Worm (Caenorhabditis elegans) whole organism, late embryonic: ENCODE measurements around the gene smf-2.

Experiments used
- C08G9.2 ChIP-seq: sonication (generic microtip); optimal IDR thresholded peaks from 2 replicates; lab custom pipeline; 2016; ENCODE audit warnings: mild to moderate bottlenecking, missing genetic modification characterization, moderate library complexity, missing compliant biosample characterization
- K09A11.1 ChIP-seq: sonication (generic microtip); optimal IDR thresholded peaks from 2 replicates; lab custom pipeline; 2017; ENCODE audit warnings: antibody characterized with exemption, mild to moderate bottlenecking, missing genetic modification characterization, missing compliant biosample characterization; ENCODE audit not compliant: insufficient read depth
- T23F11.4 ChIP-seq: fragments of 200-800 bp; sonication (Bioruptor generic); optimal IDR thresholded peaks from 2 replicates; lab custom pipeline; 2018; ENCODE audit warnings: mild to moderate bottlenecking, missing genetic modification characterization, missing compliant biosample characterization
- Y22D7AL.16 ChIP-seq: sonication (generic microtip); optimal IDR thresholded peaks from 2 replicates; lab custom pipeline; 2016; ENCODE audit warnings: missing genetic modification characterization, missing compliant biosample characterization
- ama-1 ChIP-seq: fragments of 150-350 bp; optimal IDR thresholded peaks from 2 replicates; lab custom pipeline; 2014
- ceh-14 ChIP-seq: sonication (generic microtip); optimal IDR thresholded peaks from 2 replicates; lab custom pipeline; 2016; ENCODE audit warnings: missing genotype, missing genetic modification characterization, missing compliant biosample characterization
- ceh-19 ChIP-seq: fragments of 200-800 bp; sonication (Bioruptor generic); optimal IDR thresholded peaks from 2 replicates; lab custom pipeline; 2018; ENCODE audit warnings: mild to moderate bottlenecking, missing genetic modification characterization, missing compliant biosample characterization
- ceh-2 ChIP-seq: sonication (generic microtip); optimal IDR thresholded peaks from 2 replicates; lab custom pipeline; 2016; ENCODE audit warnings: missing genotype, missing genetic modification characterization, missing compliant biosample characterization
- ceh-24 ChIP-seq: sonication (generic microtip); optimal IDR thresholded peaks from 2 replicates; lab custom pipeline; 2016; ENCODE audit warnings: mild to moderate bottlenecking, missing genetic modification characterization, missing compliant biosample characterization
- ceh-31 ChIP-seq: sonication (generic microtip); optimal IDR thresholded peaks from 2 replicates; lab custom pipeline; 2016; ENCODE audit warnings: missing genetic modification characterization, missing compliant biosample characterization
- ceh-34 ChIP-seq: sonication (generic microtip); optimal IDR thresholded peaks from 2 replicates; lab custom pipeline; 2016; ENCODE audit warnings: mild to moderate bottlenecking, missing genetic modification characterization, missing compliant biosample characterization
- ceh-6 ChIP-seq: fragments of 200-800 bp; sonication (Bioruptor generic); optimal IDR thresholded peaks from 2 replicates; lab custom pipeline; 2018; ENCODE audit warnings: mild to moderate bottlenecking, missing genetic modification characterization, missing compliant biosample characterization
- dmd-4 ChIP-seq: sonication (generic microtip); optimal IDR thresholded peaks from 2 replicates; lab custom pipeline; 2016; ENCODE audit warnings: borderline replicate concordance, missing genetic modification characterization, missing compliant biosample characterization
- elt-2 ChIP-seq: sonication (generic microtip); optimal IDR thresholded peaks from 2 replicates; lab custom pipeline; 2016; ENCODE audit warnings: missing genetic modification reagents, missing genetic modification characterization, missing compliant biosample characterization
- elt-4 ChIP-seq: sonication (generic microtip); optimal IDR thresholded peaks from 2 replicates; lab custom pipeline; 2016; ENCODE audit warnings: missing genetic modification characterization, missing compliant biosample characterization
- eyg-1 ChIP-seq: sonication (generic microtip); optimal IDR thresholded peaks from 2 replicates; lab custom pipeline; 2016; ENCODE audit warnings: missing genotype, missing genetic modification characterization, missing compliant biosample characterization
- fax-1 ChIP-seq: sonication (generic microtip); optimal IDR thresholded peaks from 2 replicates; lab custom pipeline; 2016; ENCODE audit warnings: missing genotype, missing genetic modification characterization, missing compliant biosample characterization
- fkh-10 ChIP-seq: fragments of 150-350 bp; optimal IDR thresholded peaks from 2 replicates; lab custom pipeline; 2014; ENCODE audit warnings: missing biosample characterization, missing genetic modification reagents, missing genetic modification characterization
- hlh-13 ChIP-seq: fragments of 200-800 bp; sonication (Bioruptor generic); optimal IDR thresholded peaks from 2 replicates; lab custom pipeline; 2018; ENCODE audit warnings: mild to moderate bottlenecking, missing genetic modification characterization, missing compliant biosample characterization
- hlh-30 ChIP-seq: sonication (generic microtip); optimal IDR thresholded peaks from 2 replicates; lab custom pipeline; 2017; ENCODE audit warnings: antibody characterized with exemption, missing genetic modification characterization, missing compliant biosample characterization; ENCODE audit not compliant: insufficient read depth
- lim-6 ChIP-seq: sonication (generic microtip); optimal IDR thresholded peaks from 2 replicates; lab custom pipeline; 2016; ENCODE audit warnings: missing genetic modification characterization, missing compliant biosample characterization
- lin-11 ChIP-seq: fragments of 200-800 bp; sonication (Bioruptor generic); optimal IDR thresholded peaks from 2 replicates; lab custom pipeline; 2018; ENCODE audit warnings: mild to moderate bottlenecking, missing genetic modification characterization, missing compliant biosample characterization
- madf-2 ChIP-seq: sonication (generic microtip); optimal IDR thresholded peaks from 2 replicates; lab custom pipeline; 2017; ENCODE audit warnings: missing genetic modification characterization, missing compliant biosample characterization
- mec-3 ChIP-seq: sonication (generic microtip); optimal IDR thresholded peaks from 2 replicates; lab custom pipeline; 2016; ENCODE audit warnings: borderline replicate concordance, missing genetic modification characterization, missing compliant biosample characterization
- nfya-1 ChIP-seq: sonication (generic microtip); optimal IDR thresholded peaks from 2 replicates; lab custom pipeline; 2017; ENCODE audit warnings: missing genetic modification characterization, mild to moderate bottlenecking, missing compliant biosample characterization, antibody characterized with exemption, moderate library complexity
- odd-2 ChIP-seq: sonication (generic microtip); optimal IDR thresholded peaks from 2 replicates; lab custom pipeline; 2017; ENCODE audit warnings: antibody characterized with exemption, mild to moderate bottlenecking, missing genetic modification characterization, missing compliant biosample characterization
- pag-3 ChIP-seq: sonication (generic microtip); optimal IDR thresholded peaks from 2 replicates; lab custom pipeline; 2016; ENCODE audit warnings: missing compliant biosample characterization, missing genetic modification characterization, borderline replicate concordance
- pha-2 ChIP-seq: sonication (generic microtip); optimal IDR thresholded peaks from 2 replicates; lab custom pipeline; 2017; ENCODE audit warnings: mild to moderate bottlenecking, missing genetic modification characterization, missing compliant biosample characterization
- pha-4 ChIP-seq: fragments of 150-350 bp; optimal IDR thresholded peaks from 2 replicates; lab custom pipeline; 2018; ENCODE audit warnings: missing biosample characterization, missing genetic modification reagents, missing genetic modification characterization
- ttx-3 ChIP-seq: sonication (generic microtip); optimal IDR thresholded peaks from 2 replicates; lab custom pipeline; 2016; ENCODE audit warnings: missing genetic modification reagents, missing genetic modification characterization, missing compliant biosample characterization
- unc-42 ChIP-seq: sonication (generic microtip); optimal IDR thresholded peaks from 2 replicates; lab custom pipeline; 2016; ENCODE audit warnings: missing genotype, missing genetic modification characterization, missing compliant biosample characterization
- unc-55 ChIP-seq: sonication (generic microtip); optimal IDR thresholded peaks from 2 replicates; lab custom pipeline; 2017; ENCODE audit warnings: missing biosample characterization, missing genetic modification reagents, missing genetic modification characterization
- zip-5 ChIP-seq: sonication (generic microtip); optimal IDR thresholded peaks from 2 replicates; lab custom pipeline; 2016; ENCODE audit warnings: missing genetic modification characterization, missing compliant biosample characterization
- ztf-16 ChIP-seq: sonication (generic microtip); optimal IDR thresholded peaks from 2 replicates; lab custom pipeline; 2017; ENCODE audit warnings: missing genetic modification characterization, missing compliant biosample characterization

Gene smf-2

DNA sequence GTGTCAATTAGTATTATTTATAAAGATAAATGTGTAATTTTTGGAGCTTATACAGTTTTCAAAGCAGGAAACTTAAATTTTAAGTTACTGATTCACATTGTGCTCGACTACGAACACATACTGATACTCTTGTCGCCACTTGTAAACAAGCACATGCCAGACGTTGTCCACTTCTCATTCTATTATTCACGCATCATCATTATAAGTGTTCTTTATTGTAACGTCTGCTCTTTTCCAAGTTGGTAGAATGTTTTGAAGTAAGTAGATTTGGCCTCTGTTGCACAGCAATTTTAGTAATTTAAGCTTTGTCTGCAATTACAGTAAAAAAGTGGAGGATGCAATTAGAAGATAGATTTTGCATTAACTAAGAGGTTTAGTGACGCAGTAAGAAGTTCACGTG, 25.6 kb downstream of the smf-2 start:
- TF ChIP-seq hlh-13 (no peak), hlh-30 (no peak), nfya-1 (tag; lab: Kevin White, UChicago) (no peak), fkh-10 (GFP tag; lab: Kevin White, UChicago) (no peak), pag-3 (tag; lab: Kevin White, UChicago) (no peak)

DNA sequence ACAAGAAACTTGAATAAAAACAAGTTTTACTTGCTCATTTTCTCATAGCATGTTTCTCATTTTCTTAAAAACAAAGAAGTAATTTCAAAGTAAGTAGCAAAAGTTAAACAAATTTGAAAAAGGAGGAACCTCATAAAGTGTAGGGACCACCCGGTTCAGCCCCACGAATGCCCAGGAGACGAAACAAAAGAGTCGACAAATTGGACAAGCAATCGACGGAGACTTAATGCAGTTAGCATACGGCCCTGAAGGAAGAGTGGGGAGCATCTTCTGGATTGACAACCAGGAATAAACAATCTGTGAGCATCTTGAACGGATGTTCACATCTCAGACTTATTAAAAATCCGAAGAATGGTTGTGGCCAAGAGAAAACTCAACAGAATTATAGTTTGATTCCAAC, 26.8 kb downstream of the smf-2 start:
- TF ChIP-seq unc-42 (peak; percentile 81), madf-2 (tag; lab: Kevin White, UChicago) (no peak), lin-11 (tag; lab: Kevin White, UChicago) (no peak), T23F11.4 (GFP tag; lab: Kevin White, UChicago) (no peak), mec-3 (tag; lab: Kevin White, UChicago) (no peak), ceh-6 (GFP tag; lab: Kevin White, UChicago) (no peak)
- TF ChIP-seq, all 69 proteins: peak for 1

DNA sequence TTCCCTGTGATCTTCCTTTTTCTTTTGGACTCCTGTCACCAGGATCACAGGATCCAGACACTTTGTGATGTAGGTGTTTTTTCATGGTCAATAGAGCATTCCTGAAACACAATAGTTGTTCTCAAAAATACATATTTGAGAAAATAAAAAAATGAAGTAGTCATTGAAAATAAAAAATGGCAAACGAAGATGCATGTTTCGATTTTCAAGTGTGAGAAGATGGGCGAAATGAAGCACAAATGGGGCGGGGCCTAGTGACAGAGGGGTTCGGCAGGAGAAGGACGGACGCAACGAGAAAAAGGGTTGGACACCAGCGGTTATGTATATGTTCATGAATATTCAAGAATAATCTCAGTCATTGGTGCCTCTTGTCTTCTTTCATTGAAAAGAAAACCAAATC, 28.5 kb downstream of the smf-2 start, which contains the start of gene F38B6.6:
Gene F38B6.6 (minus strand): TSS at position 101 of the 400 bp plus-strand sequence.
- no peak for TF ChIP-seq dmd-4 (tag; lab: Kevin White, UChicago)
- TF ChIP-seq Y22D7AL.16 (tag; lab: Kevin White, UChicago), result no peak
- no peak for TF ChIP-seq ceh-19
- TF ChIP-seq ceh-2, result no peak
- TF ChIP-seq K09A11.1 (tag; lab: Kevin White, UChicago), result no peak
- no peak for TF ChIP-seq eyg-1 (tag; lab: Kevin White, UChicago)
- no peak for TF ChIP-seq odd-2 (tag; lab: Kevin White, UChicago)
- no peak for TF ChIP-seq ztf-16
- no peak for TF ChIP-seq fax-1 (tag; lab: Kevin White, UChicago)
- TF ChIP-seq ceh-14 (tag; lab: Kevin White, UChicago), result no peak
- TF ChIP-seq elt-4, result no peak
- TF ChIP-seq ttx-3 (tag; lab: Kevin White, UChicago), result no peak
- TF ChIP-seq hlh-30, result no peak
- no peak for TF ChIP-seq elt-2

DNA sequence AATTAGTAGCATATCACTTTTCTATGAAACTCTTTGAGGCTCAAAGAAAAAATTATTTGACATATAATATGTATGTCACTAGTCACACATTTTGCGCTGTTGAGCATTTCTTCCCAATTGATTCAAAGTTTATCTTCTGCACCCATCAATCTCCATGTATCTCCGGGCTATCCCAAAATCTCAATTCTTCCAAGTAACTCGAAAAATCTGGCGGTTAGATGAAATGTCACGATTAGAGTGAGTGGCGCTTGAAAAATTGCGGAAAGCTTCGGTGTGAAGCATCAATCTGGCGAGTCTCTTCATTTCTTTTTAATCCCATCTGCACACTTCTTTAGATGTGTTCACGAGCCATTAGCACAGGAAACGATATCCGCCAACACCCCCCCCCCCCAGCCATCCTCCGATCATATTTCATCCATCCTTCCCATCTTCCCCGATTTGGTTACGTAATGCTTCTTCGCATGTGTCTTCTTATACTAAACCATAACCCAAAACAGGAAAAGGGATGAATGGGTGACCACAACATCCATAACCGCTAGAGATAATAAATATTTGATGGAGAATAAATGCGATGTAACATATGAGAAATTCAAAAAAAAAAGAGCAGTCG, 29.4 kb downstream of the smf-2 start:
- TF ChIP-seq unc-55 (GFP tag; lab: Kevin White, UChicago) (peak; percentile 0), C08G9.2 (tag; lab: Kevin White, UChicago) (no peak), ceh-34 (tag; lab: Kevin White, UChicago) (peak; percentile 83)
- TF ChIP-seq, all 69 proteins: peak for 2

DNA sequence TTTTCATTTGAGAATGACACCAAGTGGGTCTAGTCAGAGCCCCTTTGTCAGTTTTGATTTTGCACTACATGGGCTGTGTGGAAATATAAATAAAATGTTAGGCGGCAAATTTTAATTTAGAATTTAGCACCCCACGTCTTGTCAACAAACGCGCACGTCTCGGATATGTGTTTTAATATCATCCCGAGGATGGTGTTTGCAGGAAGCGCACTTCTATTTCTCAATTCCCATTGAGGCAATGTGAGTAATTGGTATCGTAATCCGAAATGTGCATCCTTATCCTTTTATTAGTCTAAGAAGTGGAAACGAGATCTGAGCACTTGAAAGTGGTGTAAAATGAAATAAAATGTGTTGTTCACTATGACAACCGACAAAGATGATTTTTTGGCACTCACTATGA, 30.7 kb downstream of the smf-2 start:
- TF ChIP-seq zip-5, result no peak
- TF ChIP-seq ama-1 (lab: Kevin White, UChicago), result no peak
- TF ChIP-seq ceh-31 (tag; lab: Kevin White, UChicago), result no peak
- TF ChIP-seq lim-6 (tag; lab: Kevin White, UChicago), result peak; percentile 74
- TF ChIP-seq pha-4, result no peak
- TF ChIP-seq pha-2 (tag; lab: Kevin White, UChicago), result no peak
- no peak for TF ChIP-seq ceh-24 (tag; lab: Kevin White, UChicago)
- no peak for TF ChIP-seq T23F11.4 (GFP tag; lab: Kevin White, UChicago)
